Fruit fly (Drosophila melanogaster): ENCODE data around the gene CG6184.
A peak's percentile ranks its signal among the peaks of the same experiment; 100 is the strongest.

CG6184 gene

dm6 chr3R:19644901-19645204 lies 12.8 kb downstream of the CG6184 start, which contains the start of gene Nup58 (continued):
- TF ChIP-seq Dp (GFP tag; optimal IDR thresholded peaks at IDR 0.05): peak; percentile 18
- no peak for TF ChIP-seq ATbp (GFP tag; optimal IDR thresholded peaks at IDR 0.05)
- TF ChIP-seq Vsx1 (GFP tag; optimal IDR thresholded peaks at IDR 0.05): no peak
- TF ChIP-seq HLHmδ (GFP tag; optimal IDR thresholded peaks at IDR 0.05): no peak
- TF ChIP-seq ab (GFP tag; optimal IDR thresholded peaks at IDR 0.05): no peak
- TF ChIP-seq ewg (GFP tag; optimal IDR thresholded peaks at IDR 0.05): no peak
- no peak for TF ChIP-seq chinmo (GFP tag; IDR thresholded peaks at IDR 0.05; ENCODE audit: partially characterized antibody)
- peak; percentile 77 for TF ChIP-seq Doc3 (GFP tag; IDR thresholded peaks at IDR 0.05; ENCODE audit: partially characterized antibody)
- no peak for TF ChIP-seq Hmx (GFP tag; optimal IDR thresholded peaks at IDR 0.05)
- peak; percentile 50 for TF ChIP-seq tna (GFP tag; IDR thresholded peaks at IDR 0.05; ENCODE audit: partially characterized antibody)
- TF ChIP-seq CG12391 (tag; optimal IDR thresholded peaks at IDR 0.05): no peak
- TF ChIP-seq sna (GFP tag; IDR thresholded peaks at IDR 0.05; ENCODE audit: partially characterized antibody): 0 out of 2 replicates have a peak, but pooled peaks have one; percentile 69
- 0 out of 2 replicates have a peak, but pooled peaks have one; percentile 25 for TF ChIP-seq CG14441 (GFP tag; IDR thresholded peaks at IDR 0.05)
- TF ChIP-seq hb (GFP tag; IDR thresholded peaks at IDR 0.05; ENCODE audit: partially characterized antibody): peak; percentile 15; the same call in 1 of the 3 replicates
- TF ChIP-seq CG7839 (tag; optimal IDR thresholded peaks at IDR 0.05): no peak
- TF ChIP-seq Nf-YB (GFP tag; optimal IDR thresholded peaks at IDR 0.05): no peak
- no peak for TF ChIP-seq pho (GFP tag; optimal IDR thresholded peaks at IDR 0.05)
- no peak for TF ChIP-seq CrebB (tag; optimal IDR thresholded peaks at IDR 0.05)
- no peak for TF ChIP-seq fd64A (GFP tag; optimal IDR thresholded peaks at IDR 0.05)
- no peak for TF ChIP-seq Atf6 (GFP tag; IDR thresholded peaks at IDR 0.05)
- no peak for TF ChIP-seq CG9437 (GFP tag; optimal IDR thresholded peaks at IDR 0.05)
- peak; percentile 64 for TF ChIP-seq HLH4C (GFP tag; IDR thresholded peaks at IDR 0.05; ENCODE audit: partially characterized antibody)
- no peak for TF ChIP-seq CG4328 (GFP tag; optimal IDR thresholded peaks at IDR 0.05)
- TF ChIP-seq E2f2 (GFP tag; IDR thresholded peaks at IDR 0.05): peak; percentile 30; the same call in 1 of the 2 replicates
- no peak for TF ChIP-seq pum (GFP tag; optimal IDR thresholded peaks at IDR 0.05)
- TF ChIP-seq insv (GFP tag; optimal IDR thresholded peaks at IDR 0.05): no peak
- peak; percentile 41 for TF ChIP-seq Ets65A (GFP tag)
- no peak for TF ChIP-seq CG4730 (GFP tag; IDR thresholded peaks at IDR 0.05)
- TF ChIP-seq CG12659 (GFP tag; optimal IDR thresholded peaks at IDR 0.05): no peak
- no peak for TF ChIP-seq CG7556 (GFP tag; optimal IDR thresholded peaks at IDR 0.05)
- no peak for TF ChIP-seq org-1 (GFP tag; optimal IDR thresholded peaks at IDR 0.05)
- TF ChIP-seq YL-1 (GFP tag; optimal IDR thresholded peaks at IDR 0.05): no peak
- TF ChIP-seq Dref (GFP tag; IDR thresholded peaks at IDR 0.05): peak; percentile 65
- TF ChIP-seq unc-4 (GFP tag; IDR thresholded peaks at IDR 0.05; ENCODE audit: partially characterized antibody): peak; percentile 80
- no peak for TF ChIP-seq CG11504 (tag; optimal IDR thresholded peaks at IDR 0.05)
- peak; percentile 60 for TF ChIP-seq CG2129 (GFP tag; IDR thresholded peaks at IDR 0.05; ENCODE audit: partially characterized antibody)
- TF ChIP-seq Fer2 (tag; optimal IDR thresholded peaks at IDR 0.05): no peak
- TF ChIP-seq ken (GFP tag; IDR thresholded peaks at IDR 0.05): no peak
- no peak for TF ChIP-seq CG3281 (GFP tag; optimal IDR thresholded peaks at IDR 0.05)
- no peak for TF ChIP-seq lov (optimal IDR thresholded peaks at IDR 0.05)
- no peak for TF ChIP-seq lov (GFP tag; IDR thresholded peaks at IDR 0.05)
- peak; percentile 45; the same call in 1 of the 3 replicates for TF ChIP-seq CG34422 (GFP tag; IDR thresholded peaks at IDR 0.05)
- TF ChIP-seq pzg (GFP tag; optimal IDR thresholded peaks at IDR 0.05): peak; percentile 32
- TF ChIP-seq sr (GFP tag; IDR thresholded peaks at IDR 0.05): no peak
- TF ChIP-seq CG15514 (GFP tag; optimal IDR thresholded peaks at IDR 0.05): no peak
- TF ChIP-seq emc (GFP tag; optimal IDR thresholded peaks at IDR 0.05): no peak
- no peak for TF ChIP-seq CG3995 (GFP tag; optimal IDR thresholded peaks at IDR 0.05)
- peak; percentile 88 for TF ChIP-seq Dll (GFP tag; IDR thresholded peaks at IDR 0.05; ENCODE audit: partially characterized antibody)
- TF ChIP-seq CG8944 (GFP tag; optimal IDR thresholded peaks at IDR 0.05): no peak
- TF ChIP-seq CG11093 (GFP tag; IDR thresholded peaks at IDR 0.05): no peak
